Fruit fly (Drosophila melanogaster) whole organism, prepupa: ENCODE results near the gene CG46025.

ENCODE experiments used
- Blimp-1 ChIP-seq: fragments of 200-800 bp; sonication (Bioruptor generic); optimal IDR thresholded peaks from 3 replicates; lab custom pipeline; 2017; ENCODE audit warnings: missing biosample characterization, missing genetic modification characterization, mild to moderate bottlenecking, moderate library complexity, missing genetic modification reagents
- Ets21C ChIP-seq: fragments of 200-800 bp; sonication (Bioruptor generic); optimal IDR thresholded peaks from 3 replicates; lab custom pipeline; 2016; ENCODE audit warnings: missing biosample characterization, missing genetic modification characterization
- OdsH ChIP-seq: fragments of 200-800 bp; sonication (Bioruptor generic); optimal IDR thresholded peaks from 3 replicates; lab custom pipeline; 2016; ENCODE audit warnings: missing biosample characterization, missing genetic modification characterization
- Smox ChIP-seq: fragments of 200-800 bp; sonication (Bioruptor generic); optimal IDR thresholded peaks from 3 replicates; lab custom pipeline; 2016; ENCODE audit warnings: missing biosample characterization, missing genetic modification characterization

DNA sequence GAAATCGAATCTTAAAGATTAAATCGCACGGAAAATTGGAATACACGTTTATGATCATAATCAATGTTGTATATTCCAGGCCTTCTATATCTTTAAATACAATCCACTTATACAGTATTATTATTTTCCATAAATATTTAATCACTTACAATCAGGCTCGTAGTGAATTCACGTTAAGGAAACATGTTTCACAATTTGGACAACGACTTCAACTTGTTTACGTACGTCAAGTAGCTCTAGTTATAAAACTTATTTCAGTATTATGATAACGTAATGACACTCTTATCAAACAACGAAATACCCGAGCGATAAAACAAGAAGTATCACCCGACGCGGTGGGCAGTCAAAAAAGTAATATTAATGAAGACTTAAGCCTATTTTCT, 37.4 kb downstream of the CG46025 start:
- TF ChIP-seq OdsH (GFP tag; lab: Kevin White, UChicago): no peak
- no peak for TF ChIP-seq Blimp-1
- TF ChIP-seq Smox: no peak
- TF ChIP-seq Ets21C (GFP tag; lab: Kevin White, UChicago): no peak
